Worm (Caenorhabditis elegans): ENCODE data around the gene K09F6.15.

Gene K09F6.15

DNA sequence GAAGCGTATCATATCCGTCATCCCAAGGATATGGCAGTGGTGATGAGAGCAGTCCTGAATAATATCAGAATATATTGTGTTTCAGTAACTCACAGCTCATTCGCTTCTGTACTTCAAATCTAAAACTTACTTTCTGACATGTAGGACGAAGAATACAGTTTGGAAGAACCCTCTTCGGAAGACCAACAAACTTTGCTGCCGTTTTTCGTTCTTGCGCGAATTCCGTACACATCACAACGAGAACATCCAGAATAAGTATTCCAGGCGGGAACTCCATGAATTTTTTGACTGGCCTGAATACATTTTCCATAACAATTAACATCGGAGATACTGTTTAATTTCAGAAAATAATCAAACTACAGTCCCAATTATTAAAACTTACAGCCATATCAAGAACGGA is at the start of gene K09F6.15:
TSS of gene K09F6.15 (minus strand) at position 101 of the 400 bp plus-strand sequence.
- TF ChIP-seq W03F9.2 (tag; optimal IDR thresholded peaks at IDR 0.05) (no peak), dao-5 (tag; optimal IDR thresholded peaks at IDR 0.05) (no peak), him-1 (tag; optimal IDR thresholded peaks at IDR 0.05) (no peak)

DNA sequence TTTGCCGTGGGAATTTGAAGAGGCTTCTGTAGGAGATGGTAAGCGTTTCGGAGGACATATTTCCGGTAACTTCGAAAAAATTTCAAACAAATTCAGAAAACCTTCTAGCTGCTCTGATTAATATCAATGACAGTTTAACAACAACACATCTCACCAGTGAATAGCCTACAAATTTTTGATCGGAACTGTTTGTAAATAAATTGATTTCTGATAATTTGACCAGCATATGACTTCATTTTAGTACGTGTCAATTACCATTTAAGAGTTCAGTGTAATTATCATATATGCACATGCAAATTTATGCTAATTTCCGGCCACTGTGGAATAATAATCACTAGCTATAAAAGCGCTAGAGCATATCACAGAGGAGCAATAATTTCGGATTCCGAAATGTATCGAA is 47.6 kb upstream of the K09F6.15 start, which contains the start of gene ZK1240.11:
TSS of gene ZK1240.11 (plus strand) at position 301 of the 400 bp plus-strand sequence.
- TF ChIP-seq him-1 (tag; optimal IDR thresholded peaks at IDR 0.05): no peak
- no peak for TF ChIP-seq dao-5 (tag; optimal IDR thresholded peaks at IDR 0.05)
- TF ChIP-seq W03F9.2 (tag; optimal IDR thresholded peaks at IDR 0.05): no peak

DNA sequence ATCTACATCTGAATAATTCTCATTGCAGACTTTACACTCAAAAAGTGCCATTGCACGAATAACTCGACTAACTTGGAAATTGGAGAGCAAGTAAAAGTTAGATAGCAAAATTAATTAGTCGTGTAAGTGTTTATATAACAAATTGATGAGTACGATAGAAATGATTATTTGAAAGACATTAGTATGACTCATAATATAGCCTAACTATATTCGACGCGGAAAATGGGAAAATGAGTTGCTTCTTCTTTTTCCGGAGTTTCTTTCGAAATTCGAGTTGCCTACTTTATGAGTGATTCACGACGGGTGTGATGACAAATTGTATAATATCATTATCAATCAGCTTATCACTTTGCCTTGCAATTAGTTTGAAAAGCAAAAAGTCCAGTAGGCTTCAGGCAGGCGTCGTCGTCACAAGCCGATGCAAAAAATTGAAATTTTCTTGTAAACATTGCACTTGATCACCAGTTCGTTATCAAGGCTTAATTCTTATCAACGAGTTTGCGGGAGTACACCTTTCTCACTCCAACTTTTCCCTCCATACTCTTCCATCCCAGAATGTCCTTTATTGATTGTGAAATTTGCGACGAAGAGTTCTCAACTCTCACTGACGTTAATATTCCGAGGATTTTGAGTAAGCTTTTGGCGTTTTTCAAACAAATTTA is 45.7 kb upstream of the K09F6.15 start, which contains the start of the genes ZK1240.6 and ZK1240.2:
TSS of gene ZK1240.6 (minus strand) at position 51 of the 662 bp plus-strand sequence.
TSS of gene ZK1240.2 (plus strand) at position 520 of the 662 bp plus-strand sequence.
- TF ChIP-seq W03F9.2 (tag; optimal IDR thresholded peaks at IDR 0.05) (no peak), dao-5 (tag; optimal IDR thresholded peaks at IDR 0.05) (no peak), him-1 (tag; optimal IDR thresholded peaks at IDR 0.05) (no peak)

DNA sequence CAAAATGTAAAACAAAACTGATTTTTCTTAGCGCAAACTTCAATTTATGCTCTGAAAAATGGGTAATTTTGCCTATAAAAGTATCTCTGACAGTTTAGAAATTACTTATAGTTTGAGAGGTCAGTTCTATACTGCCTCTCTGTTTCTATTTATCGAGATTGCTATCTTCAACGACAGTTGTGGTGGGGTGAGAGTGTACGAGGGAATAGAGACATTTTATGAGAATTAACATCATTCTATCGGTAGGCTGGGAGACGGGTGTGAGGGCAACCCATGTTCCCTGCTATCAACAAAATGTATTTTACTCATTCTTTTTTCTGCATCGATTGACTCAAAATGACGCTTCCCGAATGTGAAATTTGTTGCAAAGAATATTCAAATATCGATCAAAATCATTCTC is 42.8 kb upstream of the K09F6.15 start, which contains the start of gene ZK1240.3:
TSS of gene ZK1240.3 (plus strand) at position 238 of the 400 bp plus-strand sequence.
- TF ChIP-seq W03F9.2 (tag; optimal IDR thresholded peaks at IDR 0.05) (no peak), dao-5 (tag; optimal IDR thresholded peaks at IDR 0.05) (no peak), him-1 (tag; optimal IDR thresholded peaks at IDR 0.05) (no peak)

DNA sequence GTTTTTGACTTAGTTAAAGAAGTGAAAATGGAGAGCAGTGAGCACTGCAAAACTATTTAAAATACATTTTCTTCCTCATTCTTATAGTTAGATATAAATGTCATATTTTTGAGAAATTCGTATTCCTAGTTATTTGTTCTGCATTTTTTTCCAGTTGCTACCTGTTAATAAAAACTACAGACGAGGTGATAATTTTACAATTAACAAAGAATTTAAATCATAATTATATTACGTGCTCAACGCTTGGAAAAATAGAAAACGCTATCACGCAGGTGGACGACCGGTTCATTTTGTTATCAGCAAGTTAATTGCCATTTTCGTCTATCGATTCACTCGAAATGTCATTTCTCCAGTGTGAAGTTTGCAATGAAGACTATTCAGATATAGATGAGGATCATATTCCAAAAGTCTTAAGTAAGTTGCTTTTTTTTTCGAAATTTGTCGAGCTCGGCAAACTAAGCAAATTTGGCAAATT is 40.6 kb upstream of the K09F6.15 start, which contains the start of the genes ZK1240.5 and ZK1240.9:
TSS of gene ZK1240.5 (minus strand) at position 51 of the 475 bp plus-strand sequence.
TSS of gene ZK1240.9 (plus strand) at position 307 of the 475 bp plus-strand sequence.
- TF ChIP-seq W03F9.2 (tag; optimal IDR thresholded peaks at IDR 0.05) (no peak), dao-5 (tag; optimal IDR thresholded peaks at IDR 0.05) (no peak), him-1 (tag; optimal IDR thresholded peaks at IDR 0.05) (no peak)

DNA sequence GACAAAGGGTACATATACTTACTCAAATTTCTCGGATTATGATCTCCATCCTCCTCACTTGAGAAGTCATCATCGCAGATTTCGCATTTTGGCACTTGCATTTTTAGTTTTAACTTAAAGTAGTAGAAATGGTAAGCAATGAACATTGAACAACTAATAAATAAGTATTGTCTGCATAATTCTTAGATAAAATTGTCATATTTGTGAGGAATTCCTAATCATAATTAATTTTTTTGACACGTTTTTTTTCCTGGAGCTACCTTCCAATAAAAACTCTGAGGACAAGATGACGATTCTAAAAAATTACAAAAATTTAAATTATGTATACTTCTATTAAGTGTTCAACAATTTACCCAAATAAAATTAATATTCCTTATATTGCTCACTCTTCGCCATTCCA is 35.4 kb upstream of the K09F6.15 start, which contains the start of the genes trim-21 and B0281.1:
TSS of gene trim-21 (minus strand) at position 101 of the 400 bp plus-strand sequence.
TSS of gene B0281.1 (plus strand) at position 321 of the 400 bp plus-strand sequence.
- TF ChIP-seq dao-5 (tag; optimal IDR thresholded peaks at IDR 0.05) (no peak), him-1 (tag; optimal IDR thresholded peaks at IDR 0.05) (no peak), W03F9.2 (tag; optimal IDR thresholded peaks at IDR 0.05) (no peak)

DNA sequence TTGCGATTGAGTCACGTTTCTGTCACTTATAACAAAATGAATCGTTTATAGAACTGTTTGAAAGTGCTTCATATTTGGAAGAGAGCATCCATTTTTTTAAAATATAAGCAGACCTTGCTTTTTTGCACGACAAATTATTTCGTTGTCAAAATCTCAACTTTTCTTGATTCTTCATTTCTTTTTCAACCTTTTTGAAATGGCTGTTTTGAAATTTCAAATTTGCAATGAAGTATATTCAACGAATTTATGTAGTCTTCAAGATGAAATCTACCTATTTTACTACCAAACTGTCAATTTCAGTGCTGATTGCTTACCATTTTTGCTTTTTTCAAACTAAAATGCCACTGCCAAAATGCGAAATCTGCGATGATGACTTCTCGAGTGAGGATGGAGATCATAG is 29.4 kb upstream of the K09F6.15 start, which contains the start of gene B0281.3:
TSS of gene B0281.3 (plus strand) at position 301 of the 400 bp plus-strand sequence.
- TF ChIP-seq dao-5 (tag; optimal IDR thresholded peaks at IDR 0.05) (no peak), him-1 (tag; optimal IDR thresholded peaks at IDR 0.05) (no peak), W03F9.2 (tag; optimal IDR thresholded peaks at IDR 0.05) (no peak)

DNA sequence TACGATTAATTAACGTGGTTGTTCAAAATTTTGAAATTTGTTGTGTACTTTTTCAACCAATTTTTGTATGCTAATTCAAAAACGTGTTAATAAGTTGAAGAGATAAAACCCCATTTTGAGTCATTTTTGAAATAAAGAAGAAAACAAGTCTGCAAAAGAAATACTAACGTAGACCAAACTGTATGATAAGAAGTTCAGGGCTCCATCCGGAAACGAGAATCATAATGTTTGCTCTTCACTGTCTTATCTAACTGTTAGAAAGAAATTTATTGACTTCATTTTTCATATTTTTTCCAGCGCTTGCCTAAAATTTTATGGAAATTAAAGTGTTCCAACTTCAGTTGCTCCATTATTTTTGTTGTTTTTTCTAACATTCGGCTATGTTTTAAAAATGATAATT is 28.2 kb upstream of the K09F6.15 start:
- TF ChIP-seq W03F9.2 (tag; optimal IDR thresholded peaks at IDR 0.05) (no peak), dao-5 (tag; optimal IDR thresholded peaks at IDR 0.05) (no peak), him-1 (tag; optimal IDR thresholded peaks at IDR 0.05) (no peak)

DNA sequence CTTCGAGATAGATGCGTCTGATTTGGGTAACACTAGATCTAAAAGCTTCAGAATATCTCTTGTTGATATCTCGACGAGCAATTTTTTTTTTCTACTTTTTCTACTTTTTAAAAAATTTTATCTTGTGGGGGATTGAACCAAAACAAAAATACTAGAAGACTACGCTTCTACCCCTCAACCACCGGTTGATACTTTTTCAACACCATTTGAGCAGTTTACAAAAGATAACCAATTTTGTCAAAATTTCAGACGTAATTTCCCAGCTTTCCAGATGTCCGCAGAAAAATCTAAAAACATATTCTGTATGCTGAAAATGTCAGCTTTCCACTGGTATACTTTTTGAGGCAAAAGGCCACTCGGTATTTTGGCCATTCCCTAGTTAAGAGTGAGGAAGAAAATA is 27.3 kb upstream of the K09F6.15 start:
- TF ChIP-seq W03F9.2 (tag; optimal IDR thresholded peaks at IDR 0.05) (no peak), dao-5 (tag; optimal IDR thresholded peaks at IDR 0.05) (no peak)

DNA sequence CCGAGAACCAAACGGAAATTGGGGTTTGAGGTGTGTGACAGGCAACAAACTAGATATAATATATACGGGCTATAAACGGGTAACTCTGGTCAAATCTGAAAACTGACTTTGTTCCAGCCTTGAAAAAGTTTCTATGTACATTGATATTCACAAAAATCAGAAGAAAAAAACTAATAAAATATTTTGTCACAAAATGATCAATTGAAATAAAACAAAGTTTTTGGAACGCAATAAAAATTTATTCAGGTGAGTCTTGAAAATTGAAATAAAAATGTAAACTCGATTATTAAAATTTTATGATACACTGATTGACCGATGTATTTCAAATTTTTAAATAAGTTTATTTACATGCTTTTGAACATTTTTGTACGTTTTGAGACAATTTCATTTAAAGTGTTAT is 25.0 kb upstream of the K09F6.15 start, which contains the start of gene B0281.6:
TSS of gene B0281.6 (minus strand) at position 101 of the 400 bp plus-strand sequence.
- TF ChIP-seq dao-5 (tag; optimal IDR thresholded peaks at IDR 0.05): no peak
- no peak for TF ChIP-seq him-1 (tag; optimal IDR thresholded peaks at IDR 0.05)
- no peak for TF ChIP-seq W03F9.2 (tag; optimal IDR thresholded peaks at IDR 0.05)

DNA sequence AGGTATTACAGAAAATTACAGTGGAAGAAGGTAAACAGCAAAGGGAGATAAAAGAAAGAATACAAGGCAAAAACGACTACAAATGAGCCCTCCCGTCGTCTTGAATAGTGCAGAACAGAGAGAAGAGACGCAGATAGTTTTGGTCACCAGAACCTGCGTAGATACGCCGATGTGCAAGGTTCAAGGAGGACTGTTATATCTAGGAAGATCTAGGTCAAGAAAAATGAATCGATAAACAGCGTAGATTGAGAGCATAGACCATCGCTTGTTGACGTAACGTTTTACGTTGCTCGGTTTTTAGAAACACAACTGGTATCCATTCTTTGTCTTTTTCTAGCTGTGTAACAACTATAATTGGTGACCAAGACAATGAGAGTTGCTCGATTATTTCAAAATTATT is 23.5 kb upstream of the K09F6.15 start, which contains the start of gene B0281.5:
TSS of gene B0281.5 (minus strand) at position 101 of the 400 bp plus-strand sequence.
- TF ChIP-seq him-1 (tag; optimal IDR thresholded peaks at IDR 0.05) (no peak), W03F9.2 (tag; optimal IDR thresholded peaks at IDR 0.05) (no peak), dao-5 (tag; optimal IDR thresholded peaks at IDR 0.05) (no peak)

DNA sequence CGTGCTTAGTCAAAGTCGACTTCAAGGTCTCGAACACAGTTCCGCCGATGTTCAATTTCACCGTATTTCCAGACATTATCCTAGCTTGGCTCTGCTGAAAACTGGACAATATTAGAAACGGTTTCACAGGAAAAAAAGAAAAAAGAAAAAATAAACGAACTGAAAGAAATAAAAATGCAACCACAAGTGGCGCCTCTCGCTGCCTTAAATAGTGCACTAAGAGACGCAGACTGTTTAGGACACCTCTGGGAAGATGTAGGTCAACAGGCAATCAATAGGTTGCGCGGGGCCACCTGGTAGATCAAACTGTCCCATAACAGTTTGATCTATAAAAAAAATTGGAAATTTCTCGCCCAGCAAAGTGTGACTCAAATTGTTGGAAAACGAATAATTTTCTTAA is 21.4 kb upstream of the K09F6.15 start, which contains the start of gene B0281.4:
TSS of gene B0281.4 (minus strand) at position 101 of the 400 bp plus-strand sequence.
- no peak for TF ChIP-seq him-1 (tag; optimal IDR thresholded peaks at IDR 0.05)

DNA sequence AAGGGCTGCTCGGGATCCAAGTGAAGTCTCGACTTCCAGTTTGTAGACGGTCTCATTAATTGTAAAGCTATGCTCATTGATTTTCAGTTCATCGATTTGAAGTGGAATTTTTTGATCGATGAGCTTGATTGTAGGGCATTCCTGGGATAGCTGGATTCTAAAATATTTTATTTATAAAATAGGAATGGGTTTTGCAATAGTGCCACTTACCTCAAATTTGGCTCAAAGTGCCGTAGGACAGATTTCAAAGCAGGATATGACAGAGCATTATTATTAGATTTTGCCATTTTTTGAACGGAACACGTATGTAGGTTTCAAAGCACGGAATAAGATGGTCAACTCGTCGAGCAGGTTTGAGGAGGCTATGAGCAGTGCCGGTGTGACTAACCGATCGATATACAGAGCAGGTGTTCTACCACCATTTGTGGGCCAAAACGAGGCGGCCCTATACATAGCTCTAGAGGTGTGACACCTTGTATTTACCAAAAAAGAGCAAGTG is 18.5 kb upstream of the K09F6.15 start, which contains the start of gene fbxc-25:
TSS of gene fbxc-25 (minus strand) at position 449 of the 499 bp plus-strand sequence.
- TF ChIP-seq W03F9.2 (tag; optimal IDR thresholded peaks at IDR 0.05): no peak
- TF ChIP-seq him-1 (tag; optimal IDR thresholded peaks at IDR 0.05): no peak
- TF ChIP-seq dao-5 (tag; optimal IDR thresholded peaks at IDR 0.05): no peak

DNA sequence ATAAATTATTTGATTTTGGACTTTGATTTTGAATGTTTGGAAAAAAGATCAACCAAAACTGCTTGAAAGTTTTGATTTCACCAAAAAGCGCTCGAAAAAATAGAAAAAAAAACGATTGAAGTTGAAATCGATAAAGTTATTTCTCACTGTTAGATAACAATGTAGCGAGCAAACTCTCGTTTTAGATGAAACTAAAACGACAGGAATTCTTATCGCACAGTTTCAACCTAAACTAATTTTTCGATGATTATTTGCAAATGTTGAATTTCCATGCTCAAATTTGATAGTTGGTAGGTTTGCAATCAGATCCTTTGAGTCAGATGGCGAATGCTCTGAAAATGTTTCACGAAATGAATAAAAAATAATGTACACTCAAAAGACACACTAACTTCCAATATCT is 15.2 kb upstream of the K09F6.15 start:
- TF ChIP-seq W03F9.2 (tag; optimal IDR thresholded peaks at IDR 0.05): no peak
- no peak for TF ChIP-seq him-1 (tag; optimal IDR thresholded peaks at IDR 0.05)
- TF ChIP-seq dao-5 (tag; optimal IDR thresholded peaks at IDR 0.05): no peak

Measured in whole organism, L4/young adult.